Worm (Caenorhabditis elegans): Measurements from ENCODE around the gene spe-29.

DNA sequence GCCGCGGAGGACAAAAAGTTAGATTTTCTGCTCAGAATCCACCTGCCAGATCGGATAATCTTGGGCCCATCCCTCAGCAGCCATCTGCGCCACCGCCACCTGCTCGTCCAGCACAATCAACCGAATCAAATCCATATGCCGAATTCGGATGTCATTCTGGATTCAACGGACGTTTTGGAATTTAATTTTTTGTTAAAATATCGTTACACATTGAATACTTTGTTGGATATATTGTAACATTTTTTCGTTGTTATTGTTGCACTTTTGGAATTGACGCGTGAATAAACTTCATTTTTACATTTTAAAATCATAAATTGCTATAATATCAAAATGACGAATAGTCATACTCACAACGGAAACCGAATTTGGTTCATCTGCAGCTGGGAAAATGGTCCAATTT, at the start of gene spe-29:
- TF ChIP-seq tra-4 (tag; optimal IDR thresholded peaks at IDR 0.05), result no peak
- TF ChIP-seq B0310.2 (tag; optimal IDR thresholded peaks at IDR 0.05), result no peak
- TF ChIP-seq hnd-1 (tag; optimal IDR thresholded peaks at IDR 0.05), result no peak
- TF ChIP-seq ama-1 (optimal IDR thresholded peaks at IDR 0.05), result no peak
